Fruit fly (Drosophila melanogaster): ENCODE measurements around the gene CG15549.

DNA sequence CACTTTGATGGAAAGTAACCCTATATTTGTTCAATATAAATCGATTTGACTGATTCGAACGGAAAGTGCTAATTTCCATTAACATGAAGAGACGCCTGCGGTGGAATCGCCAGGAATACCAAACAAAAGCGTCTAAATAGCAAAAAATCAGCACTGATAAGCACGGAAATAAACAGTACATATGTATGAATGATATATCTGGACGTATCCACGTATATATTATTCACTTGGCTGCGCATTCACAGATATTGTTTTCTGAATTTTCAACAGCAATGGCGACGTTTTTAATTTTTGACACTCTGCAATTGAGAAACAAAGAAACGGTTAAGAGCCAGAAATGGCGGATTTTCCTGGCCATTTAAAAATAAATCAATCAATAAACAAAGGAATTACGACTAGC is 49.0 kb downstream of the CG15549 start:
- TF ChIP-seq Mnt (GFP tag; optimal IDR thresholded peaks at IDR 0.05), result no peak
- no peak for TF ChIP-seq CG7101 (tag; optimal IDR thresholded peaks at IDR 0.05)
- no peak for TF ChIP-seq tj (GFP tag; optimal IDR thresholded peaks at IDR 0.05)

All from whole organism, adult.